Worm (Caenorhabditis elegans) whole organism, mixed stage, embryonic: ENCODE data around the gene daf-18.

Source experiments
- M03D4.4 ChIP-seq: sonication (generic microtip); optimal IDR thresholded peaks from 2 replicates; lab custom pipeline; 2017; ENCODE audit warnings: mild to moderate bottlenecking, missing genetic modification characterization, missing compliant biosample characterization
- bed-3 ChIP-seq: fragments of 200-800 bp; sonication (Bioruptor generic); optimal IDR thresholded peaks from 3 replicates; lab custom pipeline; 2018; ENCODE audit warnings: mild to moderate bottlenecking, missing genetic modification characterization, moderate library complexity, missing compliant biosample characterization
- blmp-1 ChIP-seq: fragments of 150-350 bp; optimal IDR thresholded peaks from 2 replicates; lab custom pipeline; 2014; ENCODE audit warnings: missing biosample characterization, missing genetic modification characterization
- ceh-39 ChIP-seq: fragments of 150-350 bp; optimal IDR thresholded peaks from 2 replicates; lab custom pipeline; 2014; ENCODE audit warnings: missing biosample characterization, missing genetic modification characterization
- ceh-43 ChIP-seq: fragments of 200-800 bp; sonication (Bioruptor generic); optimal IDR thresholded peaks from 2 replicates; lab custom pipeline; 2018; ENCODE audit warnings: mild to moderate bottlenecking, missing genetic modification characterization, moderate library complexity, missing compliant biosample characterization
- ceh-83 ChIP-seq: fragments of 200-800 bp; sonication (Bioruptor generic); optimal IDR thresholded peaks from 2 replicates; lab custom pipeline; 2018; ENCODE audit warnings: mild to moderate bottlenecking, missing genetic modification characterization, missing compliant biosample characterization
- cnd-1 ChIP-seq: fragments of 200-800 bp; sonication (Bioruptor generic); optimal IDR thresholded peaks from 2 replicates; lab custom pipeline; 2018; ENCODE audit warnings: mild to moderate bottlenecking, missing genetic modification characterization, missing compliant biosample characterization
- drap-1 ChIP-seq: fragments of 200-800 bp; sonication (Bioruptor generic); optimal IDR thresholded peaks from 3 replicates; lab custom pipeline; 2018; ENCODE audit warnings: mild to moderate bottlenecking, missing genetic modification characterization, missing compliant biosample characterization
- elt-1 ChIP-seq: sonication (generic microtip); optimal IDR thresholded peaks from 2 replicates; lab custom pipeline; 2017; ENCODE audit warnings: missing genetic modification characterization, mild to moderate bottlenecking, missing compliant biosample characterization, antibody characterized with exemption, moderate library complexity, borderline replicate concordance; ENCODE audit not compliant: insufficient read depth
- elt-3 ChIP-seq: fragments of 150-350 bp; optimal IDR thresholded peaks from 2 replicates; lab custom pipeline; 2014; ENCODE audit warnings: missing biosample characterization, missing genetic modification characterization
- flh-1 ChIP-seq: fragments of 200-800 bp; sonication (Bioruptor generic); optimal IDR thresholded peaks from 2 replicates; lab custom pipeline; 2018; ENCODE audit warnings: mild to moderate bottlenecking, missing genetic modification characterization, moderate library complexity, missing compliant biosample characterization
- ham-2 ChIP-seq: fragments of 200-800 bp; sonication (Bioruptor generic); optimal IDR thresholded peaks from 2 replicates; lab custom pipeline; 2018; ENCODE audit warnings: mild to moderate bottlenecking, missing genetic modification characterization, missing compliant biosample characterization
- lin-13 ChIP-seq: fragments of 150-350 bp; optimal IDR thresholded peaks from 2 replicates; lab custom pipeline; 2014; ENCODE audit warnings: missing biosample characterization, missing genetic modification characterization
- lin-32 ChIP-seq: fragments of 200-800 bp; sonication (Bioruptor generic); optimal IDR thresholded peaks from 2 replicates; lab custom pipeline; 2018; ENCODE audit warnings: mild to moderate bottlenecking, missing genetic modification characterization, missing compliant biosample characterization
- lsy-2 ChIP-seq: fragments of 150-350 bp; optimal IDR thresholded peaks from 2 replicates; lab custom pipeline; 2014; ENCODE audit warnings: missing biosample characterization, missing genetic modification characterization
- mab-5 ChIP-seq: fragments of 150-350 bp; optimal IDR thresholded peaks from 2 replicates; lab custom pipeline; 2014; ENCODE audit warnings: missing biosample characterization, missing genetic modification characterization
- mep-1 ChIP-seq: fragments of 150-350 bp; optimal IDR thresholded peaks from 2 replicates; lab custom pipeline; 2017; ENCODE audit warnings: missing biosample characterization, missing genetic modification reagents, missing genetic modification characterization, inconsistent platforms
- nhr-12 ChIP-seq: fragments of 150-350 bp; optimal IDR thresholded peaks from 2 replicates; lab custom pipeline; 2014; ENCODE audit warnings: missing biosample characterization, missing genetic modification characterization
- nhr-2 ChIP-seq: fragments of 150-350 bp; optimal IDR thresholded peaks from 2 replicates; lab custom pipeline; 2014; ENCODE audit warnings: missing biosample characterization, missing genetic modification characterization
- nhr-237 ChIP-seq: fragments of 150-350 bp; optimal IDR thresholded peaks from 2 replicates; lab custom pipeline; 2014; ENCODE audit warnings: missing biosample characterization, missing genetic modification characterization
- nhr-28 ChIP-seq: fragments of 150-350 bp; optimal IDR thresholded peaks from 2 replicates; lab custom pipeline; 2014; ENCODE audit warnings: missing biosample characterization, missing genetic modification characterization
- nhr-76 ChIP-seq: sonication (generic microtip); optimal IDR thresholded peaks from 2 replicates; lab custom pipeline; 2017; ENCODE audit warnings: missing biosample characterization, missing genetic modification characterization
- pha-4 ChIP-seq: fragments of 150-350 bp; optimal IDR thresholded peaks from 2 replicates; lab custom pipeline; 2018; ENCODE audit warnings: missing biosample characterization, missing genetic modification reagents, missing genetic modification characterization
- sem-2 ChIP-seq: fragments of 200-800 bp; sonication (Bioruptor generic); optimal IDR thresholded peaks from 2 replicates; lab custom pipeline; 2018; ENCODE audit warnings: mild to moderate bottlenecking, missing genetic modification characterization, missing compliant biosample characterization
- snpc-4 ChIP-seq: fragments of 150-350 bp; optimal IDR thresholded peaks from 2 replicates; lab custom pipeline; 2014; ENCODE audit warnings: missing biosample characterization, missing genetic modification characterization
- sptf-1 ChIP-seq: sonication (generic microtip); optimal IDR thresholded peaks from 2 replicates; lab custom pipeline; 2017; ENCODE audit warnings: mild to moderate bottlenecking, missing genetic modification characterization, moderate library complexity, missing compliant biosample characterization
- tbx-8 ChIP-seq: fragments of 200-800 bp; sonication (Bioruptor generic); optimal IDR thresholded peaks from 2 replicates; lab custom pipeline; 2018; ENCODE audit warnings: mild to moderate bottlenecking, missing genetic modification characterization, moderate library complexity, missing compliant biosample characterization
- unc-120 ChIP-seq: sonication (generic microtip); optimal IDR thresholded peaks from 2 replicates; lab custom pipeline; 2017; ENCODE audit warnings: missing genetic modification characterization, missing compliant biosample characterization; ENCODE audit not compliant: poor library complexity, severe bottlenecking
- unc-39 ChIP-seq: fragments of 150-350 bp; optimal IDR thresholded peaks from 2 replicates; lab custom pipeline; 2014; ENCODE audit warnings: missing biosample characterization, missing genetic modification characterization
- unc-62 ChIP-seq: fragments of 150-350 bp; optimal IDR thresholded peaks from 2 replicates; lab custom pipeline; 2014; ENCODE audit warnings: missing biosample characterization, missing genetic modification reagents, missing genetic modification characterization
- zip-8 ChIP-seq: fragments of 150-350 bp; optimal IDR thresholded peaks from 2 replicates; lab custom pipeline; 2014; ENCODE audit warnings: missing biosample characterization, missing genetic modification characterization
- ztf-11 ChIP-seq: fragments of 150-350 bp; optimal IDR thresholded peaks from 2 replicates; lab custom pipeline; 2014; ENCODE audit warnings: missing biosample characterization, missing genetic modification characterization

daf-18 gene

ce11 chrIV:425052-425451 lies at the start of gene daf-18:
Gene daf-18 (minus strand): TSS chrIV:425177.
- TF ChIP-seq unc-39 (tag; lab: Kevin White, UChicago): no peak
- no peak for TF ChIP-seq elt-3
- TF ChIP-seq drap-1 (GFP tag; lab: Kevin White, UChicago): no peak
- TF ChIP-seq ceh-43 (GFP tag; lab: Kevin White, UChicago): no peak
- TF ChIP-seq nhr-237: no peak
- TF ChIP-seq elt-1: no peak
- TF ChIP-seq flh-1: no peak
- TF ChIP-seq nhr-28 (tag; lab: Kevin White, UChicago): no peak
- no peak for TF ChIP-seq sptf-1 (tag; lab: Kevin White, UChicago)
- TF ChIP-seq sem-2 (GFP tag; lab: Kevin White, UChicago): no peak
- no peak for TF ChIP-seq ztf-11 (tag; lab: Kevin White, UChicago)
- TF ChIP-seq lin-13 (tag; lab: Kevin White, UChicago): no peak

ce11 chrIV:468307-468706 lies 43.3 kb upstream of the daf-18 start:
- no peak for TF ChIP-seq nhr-2 (tag; lab: Kevin White, UChicago)
- TF ChIP-seq ztf-11 (tag; lab: Kevin White, UChicago): no peak
- no peak for TF ChIP-seq nhr-237
- no peak for TF ChIP-seq unc-39 (tag; lab: Kevin White, UChicago)
- no peak for TF ChIP-seq snpc-4
- TF ChIP-seq, all 35 proteins: peak for 0

- no peak for TF ChIP-seq nhr-28 (tag; lab: Kevin White, UChicago)
- no peak for TF ChIP-seq ham-2
- TF ChIP-seq lsy-2 (tag; lab: Kevin White, UChicago): no peak
Measured at ce11 chrIV:467291-467690, 42.3 kb upstream of the daf-18 start.

- TF ChIP-seq M03D4.4 (tag; lab: Kevin White, UChicago): no peak
- no peak for TF ChIP-seq elt-3
- no peak for TF ChIP-seq drap-1 (GFP tag; lab: Kevin White, UChicago)
- TF ChIP-seq tbx-8 (GFP tag; lab: Kevin White, UChicago): no peak
- TF ChIP-seq sptf-1 (tag; lab: Kevin White, UChicago): no peak
- no peak for TF ChIP-seq bed-3
- TF ChIP-seq nhr-12: no peak
- no peak for TF ChIP-seq zip-8 (tag; lab: Kevin White, UChicago)
- no peak for TF ChIP-seq ztf-11 (tag; lab: Kevin White, UChicago)
- no peak for TF ChIP-seq nhr-28 (tag; lab: Kevin White, UChicago)
- no peak for TF ChIP-seq unc-39 (tag; lab: Kevin White, UChicago)
Measured at ce11 chrIV:466569-466968, 41.6 kb upstream of the daf-18 start.

ce11 chrIV:462050-462449 lies 37.1 kb upstream of the daf-18 start:
- TF ChIP-seq pha-4 (no peak), ceh-83 (GFP tag; lab: Kevin White, UChicago) (no peak), ztf-11 (tag; lab: Kevin White, UChicago) (no peak), mep-1 (tag; lab: Kevin White, UChicago) (no peak), mab-5 (tag; lab: Kevin White, UChicago) (no peak), ceh-43 (GFP tag; lab: Kevin White, UChicago) (no peak), nhr-237 (no peak), nhr-12 (no peak), nhr-28 (tag; lab: Kevin White, UChicago) (no peak), unc-62 (GFP tag; lab: Kevin White, UChicago) (no peak), nhr-2 (tag; lab: Kevin White, UChicago) (no peak), elt-1 (no peak), sem-2 (GFP tag; lab: Kevin White, UChicago) (no peak), ceh-39 (tag; lab: Kevin White, UChicago) (no peak), cnd-1 (tag; lab: Kevin White, UChicago) (no peak)

- TF ChIP-seq pha-4: no peak
- TF ChIP-seq ceh-39 (tag; lab: Kevin White, UChicago): no peak
- TF ChIP-seq nhr-12: no peak
Measured at ce11 chrIV:460614-461079, 35.7 kb upstream of the daf-18 start, which contains the start of gene M04G7.2. Gene M04G7.2 (minus strand): TSS chrIV:461029.

ce11 chrIV:455484-455883 lies 30.5 kb upstream of the daf-18 start, which contains the start of gene M04G7.1:
Gene M04G7.1 (plus strand): TSS chrIV:455784.
- TF ChIP-seq bed-3 (no peak), blmp-1 (tag; lab: Kevin White, UChicago) (no peak), nhr-28 (tag; lab: Kevin White, UChicago) (no peak), drap-1 (GFP tag; lab: Kevin White, UChicago) (no peak), unc-120 (tag; lab: Kevin White, UChicago) (no peak), unc-39 (tag; lab: Kevin White, UChicago) (no peak), elt-3 (no peak), lin-13 (tag; lab: Kevin White, UChicago) (no peak), nhr-76 (tag; lab: Kevin White, UChicago) (no peak), elt-1 (no peak), snpc-4 (no peak), lin-32 (GFP tag; lab: Kevin White, UChicago) (no peak), sptf-1 (tag; lab: Kevin White, UChicago) (no peak), sem-2 (GFP tag; lab: Kevin White, UChicago) (no peak), cnd-1 (tag; lab: Kevin White, UChicago) (no peak)
